Worm (Caenorhabditis elegans) whole organism, mixed stage, embryonic: ENCODE data around the gene T13A10.64.

Source experiments
- ces-1 ChIP-seq: fragments of 150-350 bp; optimal IDR thresholded peaks from 2 replicates; lab custom pipeline; 2014; ENCODE audit warnings: missing biosample characterization, missing genetic modification reagents, missing genetic modification characterization
- elt-3 ChIP-seq: fragments of 150-350 bp; optimal IDR thresholded peaks from 2 replicates; lab custom pipeline; 2014; ENCODE audit warnings: missing biosample characterization, missing genetic modification characterization
- mab-5 ChIP-seq: fragments of 150-350 bp; optimal IDR thresholded peaks from 2 replicates; lab custom pipeline; 2014; ENCODE audit warnings: missing biosample characterization, missing genetic modification characterization
- nhr-237 ChIP-seq: fragments of 150-350 bp; optimal IDR thresholded peaks from 2 replicates; lab custom pipeline; 2014; ENCODE audit warnings: missing biosample characterization, missing genetic modification characterization
- unc-62 ChIP-seq: fragments of 150-350 bp; optimal IDR thresholded peaks from 2 replicates; lab custom pipeline; 2014; ENCODE audit warnings: missing biosample characterization, missing genetic modification reagents, missing genetic modification characterization

DNA sequence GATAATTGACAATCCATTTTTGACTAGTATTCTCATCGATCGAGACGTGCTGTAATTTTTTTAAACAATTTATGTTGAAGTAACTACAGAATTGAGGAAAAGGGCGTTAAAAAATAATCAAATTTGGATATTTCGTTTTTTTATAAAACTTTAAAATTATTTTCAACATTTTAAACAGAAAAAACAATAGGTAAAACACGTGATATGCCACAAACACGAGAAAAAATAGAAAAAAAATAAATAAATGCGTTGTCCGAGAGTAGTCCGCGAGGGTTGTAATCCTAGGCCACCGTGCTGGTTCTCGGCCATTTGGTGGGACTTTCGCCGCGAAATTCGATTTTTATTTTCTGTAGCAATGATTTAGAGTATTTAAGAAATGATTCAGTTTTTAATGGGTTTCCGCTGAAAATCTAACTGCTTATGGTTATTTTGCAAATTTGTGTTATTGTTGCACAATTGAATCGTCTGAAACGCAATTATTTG, 48.4 kb upstream of the T13A10.64 start, which contains the start of gene C49A9.10:
- TF ChIP-seq elt-3 (no peak), nhr-237 (tag; lab: Kevin White, UChicago) (peak; percentile 29), mab-5 (tag; lab: Kevin White, UChicago) (peak; percentile 28), unc-62 (GFP tag; lab: Kevin White, UChicago) (no peak), ces-1 (peak; percentile 45)
